Worm (Caenorhabditis elegans) whole organism, mixed stage, embryonic: Measurements from ENCODE around the gene pcdr-1.

Experiments
- M03D4.4 ChIP-seq: sonication (generic microtip); optimal IDR thresholded peaks from 2 replicates; lab custom pipeline; 2017; ENCODE audit warnings: mild to moderate bottlenecking, missing genetic modification characterization, missing compliant biosample characterization
- bed-3 ChIP-seq: fragments of 200-800 bp; sonication (Bioruptor generic); optimal IDR thresholded peaks from 3 replicates; lab custom pipeline; 2018; ENCODE audit warnings: mild to moderate bottlenecking, missing genetic modification characterization, moderate library complexity, missing compliant biosample characterization
- blmp-1 ChIP-seq: fragments of 150-350 bp; optimal IDR thresholded peaks from 2 replicates; lab custom pipeline; 2014; ENCODE audit warnings: missing biosample characterization, missing genetic modification characterization
- ceh-43 ChIP-seq: fragments of 200-800 bp; sonication (Bioruptor generic); optimal IDR thresholded peaks from 2 replicates; lab custom pipeline; 2018; ENCODE audit warnings: mild to moderate bottlenecking, missing genetic modification characterization, moderate library complexity, missing compliant biosample characterization
- ceh-83 ChIP-seq: fragments of 200-800 bp; sonication (Bioruptor generic); optimal IDR thresholded peaks from 2 replicates; lab custom pipeline; 2018; ENCODE audit warnings: mild to moderate bottlenecking, missing genetic modification characterization, missing compliant biosample characterization
- ces-1 ChIP-seq: fragments of 150-350 bp; optimal IDR thresholded peaks from 2 replicates; lab custom pipeline; 2014; ENCODE audit warnings: missing biosample characterization, missing genetic modification reagents, missing genetic modification characterization
- cnd-1 ChIP-seq: fragments of 200-800 bp; sonication (Bioruptor generic); optimal IDR thresholded peaks from 2 replicates; lab custom pipeline; 2018; ENCODE audit warnings: mild to moderate bottlenecking, missing genetic modification characterization, missing compliant biosample characterization
- drap-1 ChIP-seq: fragments of 200-800 bp; sonication (Bioruptor generic); optimal IDR thresholded peaks from 3 replicates; lab custom pipeline; 2018; ENCODE audit warnings: mild to moderate bottlenecking, missing genetic modification characterization, missing compliant biosample characterization
- elt-1 ChIP-seq: sonication (generic microtip); optimal IDR thresholded peaks from 2 replicates; lab custom pipeline; 2017; ENCODE audit warnings: missing genetic modification characterization, mild to moderate bottlenecking, missing compliant biosample characterization, antibody characterized with exemption, moderate library complexity, borderline replicate concordance; ENCODE audit not compliant: insufficient read depth
- flh-1 ChIP-seq: fragments of 200-800 bp; sonication (Bioruptor generic); optimal IDR thresholded peaks from 2 replicates; lab custom pipeline; 2018; ENCODE audit warnings: mild to moderate bottlenecking, missing genetic modification characterization, moderate library complexity, missing compliant biosample characterization
- ham-2 ChIP-seq: fragments of 200-800 bp; sonication (Bioruptor generic); optimal IDR thresholded peaks from 2 replicates; lab custom pipeline; 2018; ENCODE audit warnings: mild to moderate bottlenecking, missing genetic modification characterization, missing compliant biosample characterization
- hlh-1 ChIP-seq: fragments of 150-350 bp; optimal IDR thresholded peaks from 2 replicates; lab custom pipeline; 2014; ENCODE audit warnings: missing biosample characterization, missing genetic modification reagents, missing genetic modification characterization
- lin-32 ChIP-seq: fragments of 200-800 bp; sonication (Bioruptor generic); optimal IDR thresholded peaks from 2 replicates; lab custom pipeline; 2018; ENCODE audit warnings: mild to moderate bottlenecking, missing genetic modification characterization, missing compliant biosample characterization
- lsy-2 ChIP-seq: fragments of 150-350 bp; optimal IDR thresholded peaks from 2 replicates; lab custom pipeline; 2014; ENCODE audit warnings: missing biosample characterization, missing genetic modification characterization
- mab-5 ChIP-seq: fragments of 150-350 bp; optimal IDR thresholded peaks from 2 replicates; lab custom pipeline; 2014; ENCODE audit warnings: missing biosample characterization, missing genetic modification characterization
- mep-1 ChIP-seq: fragments of 150-350 bp; optimal IDR thresholded peaks from 2 replicates; lab custom pipeline; 2017; ENCODE audit warnings: missing biosample characterization, missing genetic modification reagents, missing genetic modification characterization, inconsistent platforms
- mls-2 ChIP-seq: sonication (generic microtip); optimal IDR thresholded peaks from 2 replicates; lab custom pipeline; 2016; ENCODE audit warnings: mild to moderate bottlenecking, missing genetic modification characterization, moderate library complexity, missing compliant biosample characterization
- nhr-12 ChIP-seq: fragments of 150-350 bp; optimal IDR thresholded peaks from 2 replicates; lab custom pipeline; 2014; ENCODE audit warnings: missing biosample characterization, missing genetic modification characterization
- nhr-2 ChIP-seq: fragments of 150-350 bp; optimal IDR thresholded peaks from 2 replicates; lab custom pipeline; 2014; ENCODE audit warnings: missing biosample characterization, missing genetic modification characterization
- nhr-237 ChIP-seq: fragments of 150-350 bp; optimal IDR thresholded peaks from 2 replicates; lab custom pipeline; 2014; ENCODE audit warnings: missing biosample characterization, missing genetic modification characterization
- nhr-28 ChIP-seq: fragments of 150-350 bp; optimal IDR thresholded peaks from 2 replicates; lab custom pipeline; 2014; ENCODE audit warnings: missing biosample characterization, missing genetic modification characterization
- nhr-76 ChIP-seq: sonication (generic microtip); optimal IDR thresholded peaks from 2 replicates; lab custom pipeline; 2017; ENCODE audit warnings: missing biosample characterization, missing genetic modification characterization
- pha-4 ChIP-seq: fragments of 150-350 bp; optimal IDR thresholded peaks from 2 replicates; lab custom pipeline; 2018; ENCODE audit warnings: missing biosample characterization, missing genetic modification reagents, missing genetic modification characterization
- snpc-4 ChIP-seq: fragments of 150-350 bp; optimal IDR thresholded peaks from 2 replicates; lab custom pipeline; 2014; ENCODE audit warnings: missing biosample characterization, missing genetic modification characterization
- sptf-1 ChIP-seq: sonication (generic microtip); optimal IDR thresholded peaks from 2 replicates; lab custom pipeline; 2017; ENCODE audit warnings: mild to moderate bottlenecking, missing genetic modification characterization, moderate library complexity, missing compliant biosample characterization
- tbx-8 ChIP-seq: fragments of 200-800 bp; sonication (Bioruptor generic); optimal IDR thresholded peaks from 2 replicates; lab custom pipeline; 2018; ENCODE audit warnings: mild to moderate bottlenecking, missing genetic modification characterization, moderate library complexity, missing compliant biosample characterization
- unc-120 ChIP-seq: sonication (generic microtip); optimal IDR thresholded peaks from 2 replicates; lab custom pipeline; 2017; ENCODE audit warnings: missing genetic modification characterization, missing compliant biosample characterization; ENCODE audit not compliant: poor library complexity, severe bottlenecking
- unc-39 ChIP-seq: fragments of 150-350 bp; optimal IDR thresholded peaks from 2 replicates; lab custom pipeline; 2014; ENCODE audit warnings: missing biosample characterization, missing genetic modification characterization
- unc-62 ChIP-seq: fragments of 150-350 bp; optimal IDR thresholded peaks from 2 replicates; lab custom pipeline; 2014; ENCODE audit warnings: missing biosample characterization, missing genetic modification reagents, missing genetic modification characterization
- zip-8 ChIP-seq: fragments of 150-350 bp; optimal IDR thresholded peaks from 2 replicates; lab custom pipeline; 2014; ENCODE audit warnings: missing biosample characterization, missing genetic modification characterization
- ztf-11 ChIP-seq: fragments of 150-350 bp; optimal IDR thresholded peaks from 2 replicates; lab custom pipeline; 2014; ENCODE audit warnings: missing biosample characterization, missing genetic modification characterization

The pcdr-1 gene

DNA sequence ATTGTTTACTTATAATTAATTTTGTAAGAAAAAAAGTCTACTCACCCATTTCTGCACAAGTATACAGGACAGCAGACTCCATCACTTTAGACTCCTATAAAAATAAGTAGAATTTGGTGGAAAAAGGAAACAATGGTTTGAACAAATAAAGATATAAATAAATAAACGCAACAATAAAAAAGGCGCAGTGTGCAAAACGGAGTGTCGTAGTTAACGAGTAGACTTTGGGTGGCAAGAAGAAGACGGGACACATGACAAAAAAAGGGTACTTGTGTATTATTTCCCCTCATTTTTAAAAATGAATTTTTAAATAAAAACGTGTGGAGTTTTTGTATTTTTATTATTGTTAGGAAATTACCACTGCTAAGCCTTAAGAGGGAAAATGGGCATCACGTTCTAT, 19.3 kb upstream of the pcdr-1 start, which contains the start of gene F59D12.5:
F59D12.5 (minus strand) TSS at position 94 of the 400 bp plus-strand sequence.
- TF ChIP-seq lsy-2 (tag; lab: Kevin White, UChicago): no peak
- no peak for TF ChIP-seq unc-62 (GFP tag; lab: Kevin White, UChicago)
- TF ChIP-seq mep-1 (tag; lab: Kevin White, UChicago): no peak
- no peak for TF ChIP-seq ceh-43 (GFP tag; lab: Kevin White, UChicago)

DNA sequence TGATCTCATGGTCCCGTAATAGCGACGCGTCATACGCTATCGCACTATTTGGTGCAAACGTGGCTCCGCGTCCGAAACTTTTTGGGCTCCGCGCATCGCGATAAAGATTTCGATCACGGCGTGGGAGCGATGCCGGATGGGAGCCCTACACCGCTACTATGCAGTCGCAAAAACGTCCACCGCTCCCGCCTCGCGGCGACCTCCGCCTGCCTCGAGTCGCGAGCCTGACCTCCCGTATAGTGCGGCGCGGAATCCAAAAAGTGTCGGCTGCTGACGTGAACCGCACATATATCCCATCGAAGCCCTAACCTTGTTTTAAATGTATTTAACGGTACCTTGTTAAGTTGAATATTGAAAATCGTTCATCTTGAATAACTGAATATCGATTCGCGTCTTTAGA, 16.1 kb upstream of the pcdr-1 start:
- TF ChIP-seq unc-120 (tag; lab: Kevin White, UChicago) (no peak), mls-2 (tag; lab: Kevin White, UChicago) (no peak), ces-1 (no peak), ceh-43 (GFP tag; lab: Kevin White, UChicago) (no peak), bed-3 (GFP tag; lab: Kevin White, UChicago) (no peak), lin-32 (no peak), zip-8 (no peak), unc-39 (tag; lab: Kevin White, UChicago) (no peak), hlh-1 (no peak), nhr-12 (tag; lab: Kevin White, UChicago) (no peak), mep-1 (tag; lab: Kevin White, UChicago) (no peak), flh-1 (no peak), drap-1 (GFP tag; lab: Kevin White, UChicago) (no peak), ztf-11 (tag; lab: Kevin White, UChicago) (no peak), tbx-8 (no peak), sptf-1 (tag; lab: Kevin White, UChicago) (no peak)

DNA sequence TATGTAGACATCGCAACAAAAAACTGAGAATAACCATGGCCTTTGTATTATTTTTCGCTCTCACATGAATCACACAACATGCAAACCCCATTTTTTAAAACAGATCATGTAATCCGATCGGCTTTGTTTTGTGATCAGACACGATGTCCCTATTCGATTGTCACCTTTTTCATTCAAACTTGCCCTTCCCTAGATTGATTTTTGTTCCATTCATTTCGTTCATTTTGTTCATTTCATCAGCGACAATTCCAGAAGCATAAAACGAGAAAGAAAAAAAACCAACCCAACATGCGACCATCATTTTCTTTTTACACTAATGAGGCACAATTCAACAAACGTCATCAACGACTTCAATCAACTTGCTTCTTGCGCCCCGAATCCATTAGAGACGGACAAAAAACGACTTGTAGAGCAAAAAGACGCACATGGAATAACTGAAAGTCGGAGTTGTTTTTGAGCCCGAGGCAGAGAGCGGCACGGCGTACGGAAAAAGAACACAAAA, 15.6 kb upstream of the pcdr-1 start, which contains the start of gene F59D12.3:
F59D12.3 (minus strand) TSS at position 51 of the 502 bp plus-strand sequence.
- no peak for TF ChIP-seq blmp-1 (tag; lab: Kevin White, UChicago)
- TF ChIP-seq, all 35 proteins: peak for 0

DNA sequence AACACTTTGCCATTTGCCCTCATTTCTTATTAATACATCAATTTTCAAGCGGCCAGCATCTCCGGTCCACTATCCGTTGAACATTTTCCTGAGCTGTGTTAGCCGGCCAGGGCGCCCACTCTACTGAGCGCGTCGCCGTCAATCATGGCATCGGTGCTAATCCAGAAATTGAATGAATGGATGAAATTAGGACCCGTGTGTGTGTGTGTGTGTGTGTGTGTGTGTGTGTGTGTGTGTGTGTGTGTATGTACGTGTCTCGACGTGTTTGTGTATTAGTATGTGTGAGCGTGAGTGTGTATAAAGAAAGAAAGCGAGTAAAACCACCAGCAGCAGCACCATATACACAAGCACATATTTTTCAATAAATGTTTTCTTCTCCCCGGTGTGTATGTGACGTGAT, 13.4 kb upstream of the pcdr-1 start:
- TF ChIP-seq M03D4.4 (peak; percentile 2), cnd-1 (tag; lab: Kevin White, UChicago) (peak; percentile 27), nhr-2 (tag; lab: Kevin White, UChicago) (no peak), hlh-1 (no peak), lin-32 (peak; percentile 11), elt-1 (tag; lab: Kevin White, UChicago) (no peak), ham-2 (GFP tag; lab: Kevin White, UChicago) (no peak), flh-1 (no peak), ceh-43 (GFP tag; lab: Kevin White, UChicago) (no peak), pha-4 (tag; lab: Kevin White, UChicago) (no peak), tbx-8 (no peak), ces-1 (peak; percentile 61), ztf-11 (tag; lab: Kevin White, UChicago) (no peak), ceh-83 (no peak), snpc-4 (no peak), mab-5 (tag; lab: Kevin White, UChicago) (no peak), sptf-1 (tag; lab: Kevin White, UChicago) (peak; percentile 12), drap-1 (GFP tag; lab: Kevin White, UChicago) (no peak)

DNA sequence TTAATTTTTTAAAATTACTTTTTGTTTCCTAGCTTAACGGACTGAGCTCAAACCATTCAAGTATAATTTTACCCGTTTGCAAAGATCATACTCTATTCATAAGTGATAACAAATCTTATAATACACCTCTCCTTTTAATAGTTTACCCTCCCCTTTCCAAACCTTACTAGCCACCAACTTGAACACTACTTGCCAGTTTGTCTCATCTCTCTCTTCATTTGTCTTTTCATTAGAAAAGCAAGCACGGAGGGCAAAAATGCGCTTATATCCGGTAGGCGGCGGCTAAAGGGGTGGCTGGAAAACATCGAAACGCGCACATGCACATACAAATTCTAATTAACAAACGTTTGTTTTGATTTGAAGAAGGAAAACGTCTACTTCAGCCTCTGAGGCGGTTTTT, 11.6 kb upstream of the pcdr-1 start:
- TF ChIP-seq nhr-28 (tag; lab: Kevin White, UChicago) (no peak), flh-1 (no peak), nhr-237 (no peak), drap-1 (GFP tag; lab: Kevin White, UChicago) (no peak), ceh-83 (no peak), unc-120 (tag; lab: Kevin White, UChicago) (no peak), unc-62 (GFP tag; lab: Kevin White, UChicago) (no peak), nhr-76 (tag; lab: Kevin White, UChicago) (no peak)
